Fruit fly (Drosophila melanogaster) whole organism, embryonic: ENCODE measurements around the gene TbCMF46.

Source experiments
- Ada2b ChIP-seq: fragments of 200-800 bp; sonication (Bioruptor generic); IDR thresholded peaks from 2 replicates; pipeline ENCODE4 v1.3.6; 2022; ENCODE audit warnings: missing biosample characterization, missing genetic modification characterization
- Atf3 ChIP-seq: fragments of 200-800 bp; sonication (Bioruptor generic); optimal IDR thresholded peaks from 3 replicates; lab custom pipeline; 2016; ENCODE audit warnings: missing biosample characterization, missing genetic modification characterization
- Awh ChIP-seq: fragments of 200-800 bp; sonication (Bioruptor generic); IDR thresholded peaks from 2 replicates; pipeline ENCODE4, ENCODE4 v1.3.6; 2022; ENCODE audit warnings: missing biosample characterization, missing genetic modification characterization
- Bdp1 ChIP-seq: fragments of 200-800 bp; sonication (Bioruptor generic); optimal IDR thresholded peaks from 3 replicates; lab custom pipeline; 2016; ENCODE audit warnings: missing biosample characterization, missing genetic modification characterization
- CG10462 ChIP-seq: fragments of 200-800 bp; sonication (Bioruptor generic); optimal IDR thresholded peaks from 2 replicates; lab custom pipeline; 2016; ENCODE audit warnings: missing biosample characterization, missing genetic modification characterization
- CG10543 ChIP-seq: fragments of 200-800 bp; sonication (Bioruptor generic); optimal IDR thresholded peaks from 3 replicates; lab custom pipeline; 2017; ENCODE audit warnings: missing biosample characterization, mild to moderate bottlenecking, missing genetic modification characterization, moderate library complexity
- CG10979 ChIP-seq: fragments of 200-800 bp; sonication (Bioruptor generic); optimal IDR thresholded peaks from 2 replicates; lab custom pipeline; 2018; ENCODE audit warnings: missing biosample characterization, mild to moderate bottlenecking, missing genetic modification characterization, moderate library complexity
- CG1233 ChIP-seq: fragments of 200-800 bp; sonication (Bioruptor generic); optimal IDR thresholded peaks from 4 replicates; lab custom pipeline; 2018; ENCODE audit warnings: missing biosample characterization, mild to moderate bottlenecking, missing genetic modification characterization
- CG12769 ChIP-seq: fragments of 200-800 bp; sonication (Bioruptor generic); optimal IDR thresholded peaks from 2 replicates; lab custom pipeline; 2019; ENCODE audit warnings: missing biosample characterization, mild to moderate bottlenecking, missing genetic modification characterization, moderate library complexity
- CG13287 ChIP-seq: fragments of 200-800 bp; sonication (Bioruptor generic); IDR thresholded peaks from 2 replicates; pipeline ENCODE4 v1.3.6; 2022; ENCODE audit warnings: missing biosample characterization, missing genetic modification characterization; ENCODE audit not compliant: partially characterized antibody
- CG1529 ChIP-seq: fragments of 200-800 bp; sonication (Bioruptor generic); optimal IDR thresholded peaks from 3 replicates; lab custom pipeline; 2018; ENCODE audit warnings: missing biosample characterization, missing genetic modification characterization
- CG1603 ChIP-seq: fragments of 200-800 bp; sonication (Bioruptor generic); optimal IDR thresholded peaks from 2 replicates; lab custom pipeline; 2019; ENCODE audit warnings: missing biosample characterization, mild to moderate bottlenecking, missing genetic modification characterization, moderate library complexity
- CG1647 ChIP-seq: fragments of 200-800 bp; sonication (Bioruptor generic); optimal IDR thresholded peaks from 3 replicates; lab custom pipeline; 2016; ENCODE audit warnings: missing biosample characterization, missing genetic modification characterization
- CG17612 ChIP-seq: fragments of 200-800 bp; sonication (Bioruptor generic); IDR thresholded peaks from 2 replicates; pipeline ENCODE4 v1.3.6; 2022; ENCODE audit warnings: missing biosample characterization, missing genetic modification characterization
- CG3847 ChIP-seq: fragments of 200-800 bp; sonication (Bioruptor generic); IDR thresholded peaks from 2 replicates; pipeline ENCODE4 v1.3.6; 2022; ENCODE audit warnings: missing biosample characterization, missing genetic modification characterization
- CG5245 ChIP-seq: fragments of 200-800 bp; sonication (Bioruptor generic); optimal IDR thresholded peaks from 3 replicates; lab custom pipeline; 2016; ENCODE audit warnings: missing biosample characterization, missing genetic modification characterization
- CG6175 ChIP-seq: fragments of 200-800 bp; sonication (Bioruptor generic); IDR thresholded peaks from 3 replicates; pipeline ENCODE4 v1.3.6; 2022; ENCODE audit warnings: missing biosample characterization, missing genetic modification characterization
- CG6854 ChIP-seq: fragments of 200-800 bp; sonication (Bioruptor generic); optimal IDR thresholded peaks from 3 replicates; lab custom pipeline; 2017; ENCODE audit warnings: missing biosample characterization, mild to moderate bottlenecking, missing genetic modification characterization
- CG7745 ChIP-seq: fragments of 200-800 bp; sonication (Bioruptor generic); optimal IDR thresholded peaks from 2 replicates; lab custom pipeline; 2018; ENCODE audit warnings: missing biosample characterization, mild to moderate bottlenecking, missing genetic modification characterization, moderate library complexity
- CG7786 ChIP-seq: fragments of 200-800 bp; sonication (Bioruptor generic); optimal IDR thresholded peaks from 2 replicates; lab custom pipeline; 2016; ENCODE audit warnings: missing biosample characterization, missing genetic modification characterization
- CG7928 ChIP-seq: fragments of 200-800 bp; sonication (Bioruptor generic); optimal IDR thresholded peaks from 2 replicates; lab custom pipeline; 2017; ENCODE audit warnings: missing biosample characterization, mild to moderate bottlenecking, missing genetic modification characterization
- CG9437 ChIP-seq: fragments of 200-800 bp; sonication (Bioruptor generic); optimal IDR thresholded peaks from 2 replicates; lab custom pipeline; 2018; ENCODE audit warnings: missing biosample characterization, mild to moderate bottlenecking, missing genetic modification characterization
- Chrac-16 ChIP-seq: fragments of 200-800 bp; sonication (Bioruptor generic); optimal IDR thresholded peaks from 3 replicates; lab custom pipeline; 2016; ENCODE audit warnings: missing biosample characterization, missing genetic modification characterization
- Dll ChIP-seq: fragments of 200-800 bp; sonication (Bioruptor generic); IDR thresholded peaks from 4 replicates; pipeline ENCODE4 v1.3.6; 2022; ENCODE audit warnings: missing biosample characterization, missing genetic modification characterization; ENCODE audit not compliant: partially characterized antibody
- Dref ChIP-seq: fragments of 200-800 bp; sonication (Bioruptor generic); IDR thresholded peaks from 2 replicates; pipeline ENCODE4 v1.3.6; 2022; ENCODE audit warnings: missing biosample characterization, missing genetic modification characterization
- Fer3 ChIP-seq: fragments of 200-800 bp; sonication (Bioruptor generic); optimal IDR thresholded peaks from 2 replicates; lab custom pipeline; 2018; ENCODE audit warnings: missing biosample characterization, mild to moderate bottlenecking, missing genetic modification characterization, moderate library complexity
- HLHmδ ChIP-seq: fragments of 200-800 bp; sonication (Bioruptor generic); optimal IDR thresholded peaks from 2 replicates; lab custom pipeline; 2018; ENCODE audit warnings: missing biosample characterization, mild to moderate bottlenecking, missing genetic modification characterization, moderate library complexity
- Hand ChIP-seq: fragments of 200-800 bp; sonication (Bioruptor generic); optimal IDR thresholded peaks from 2 replicates; lab custom pipeline; 2017; ENCODE audit warnings: mild to moderate bottlenecking, missing biosample characterization, missing genetic modification reagents, missing genetic modification characterization
- Mrtf ChIP-seq: fragments of 200-800 bp; sonication (Bioruptor generic); IDR thresholded peaks from 3 replicates; pipeline ENCODE4 v1.3.6; 2022; ENCODE audit warnings: missing biosample characterization, missing genetic modification characterization
- NK7.1 ChIP-seq: fragments of 200-800 bp; sonication (Bioruptor generic); optimal IDR thresholded peaks from 3 replicates; lab custom pipeline; 2016; ENCODE audit warnings: missing biosample characterization, missing genetic modification characterization
- Oli ChIP-seq: fragments of 200-800 bp; sonication (Bioruptor generic); optimal IDR thresholded peaks from 2 replicates; lab custom pipeline; 2018; ENCODE audit warnings: missing biosample characterization, mild to moderate bottlenecking, missing genetic modification characterization, moderate library complexity
- PHDP ChIP-seq: fragments of 200-800 bp; sonication (Bioruptor generic); optimal IDR thresholded peaks from 3 replicates; lab custom pipeline; 2018; ENCODE audit warnings: missing biosample characterization, mild to moderate bottlenecking, missing genetic modification characterization, moderate library complexity
- Sin3A ChIP-seq: fragments of >200 bp; optimal IDR thresholded peaks from 2 replicates; lab custom pipeline; 2018
- chm ChIP-seq: fragments of 200-800 bp; sonication (Bioruptor generic); IDR thresholded peaks from 2 replicates; pipeline ENCODE4 v1.3.6; 2022; ENCODE audit warnings: missing biosample characterization, missing genetic modification characterization
- crp ChIP-seq, 2 experiments: fragments of 200-800 bp; sonication (Bioruptor generic); optimal IDR thresholded peaks; 2 replicates in 1 of 2; 3 replicates in 1 of 2; lab custom pipeline; 2017; ENCODE audit warnings: missing biosample characterization in 2 of 2, missing genetic modification characterization in 2 of 2, mild to moderate bottlenecking in 1 of 2, moderate library complexity in 1 of 2
- ems ChIP-seq: fragments of 200-800 bp; sonication (Bioruptor generic); optimal IDR thresholded peaks from 3 replicates; lab custom pipeline; 2016; ENCODE audit warnings: missing biosample characterization, missing genetic modification characterization
- en ChIP-seq: fragments of 200-800 bp; sonication (Bioruptor generic); optimal IDR thresholded peaks from 2 replicates; lab custom pipeline; 2016; ENCODE audit warnings: missing biosample characterization, missing genetic modification characterization
- gcm ChIP-seq: fragments of 200-800 bp; sonication (Bioruptor generic); optimal IDR thresholded peaks from 2 replicates; lab custom pipeline; 2019; ENCODE audit warnings: missing biosample characterization, mild to moderate bottlenecking, missing genetic modification characterization, moderate library complexity
- gem ChIP-seq: fragments of 200-800 bp; sonication (Bioruptor generic); optimal IDR thresholded peaks from 2 replicates; lab custom pipeline; 2019; ENCODE audit warnings: missing biosample characterization, mild to moderate bottlenecking, missing genetic modification characterization, moderate library complexity
- h ChIP-seq: fragments of >200 bp; optimal IDR thresholded peaks from 2 replicates; lab custom pipeline; 2017
- hth ChIP-seq: fragments of >200 bp; optimal IDR thresholded peaks from 2 replicates; lab custom pipeline; 2017; ENCODE audit warnings: inconsistent platforms
- jing ChIP-seq: fragments of 200-800 bp; sonication (Bioruptor generic); optimal IDR thresholded peaks from 2 replicates; lab custom pipeline; 2018; ENCODE audit warnings: missing biosample characterization, mild to moderate bottlenecking, missing genetic modification characterization
- ken ChIP-seq: fragments of 200-800 bp; sonication (Bioruptor generic); IDR thresholded peaks from 3 replicates; pipeline ENCODE4 v1.3.6; 2022; ENCODE audit warnings: missing biosample characterization, missing genetic modification characterization
- lilli ChIP-seq: fragments of 200-800 bp; sonication (Bioruptor generic); optimal IDR thresholded peaks from 3 replicates; lab custom pipeline; 2016; ENCODE audit warnings: missing biosample characterization, missing genetic modification characterization
- nerfin-2 ChIP-seq: fragments of 200-800 bp; sonication (Bioruptor generic); IDR thresholded peaks from 2 replicates; pipeline ENCODE4 v1.3.6; 2022; ENCODE audit warnings: missing biosample characterization, missing genetic modification characterization; ENCODE audit not compliant: partially characterized antibody
- phol ChIP-seq: fragments of 200-800 bp; sonication (Bioruptor generic); optimal IDR thresholded peaks from 3 replicates; lab custom pipeline; 2018; ENCODE audit warnings: missing biosample characterization, mild to moderate bottlenecking, missing genetic modification characterization, moderate library complexity
- ro ChIP-seq: fragments of 200-800 bp; sonication (Bioruptor generic); IDR thresholded peaks from 2 replicates; pipeline ENCODE4 v1.3.6; 2022; ENCODE audit warnings: missing biosample characterization, missing genetic modification characterization
- sc ChIP-seq, 3 experiments: fragments of >200 bp in 2 of 3; fragments of 200-800 bp in 1 of 3; sonication (Bioruptor generic) in 1 of 3; optimal IDR thresholded peaks; 2 replicates in 2 of 3; 3 replicates in 1 of 3; lab custom pipeline; 2017; ENCODE audit warnings: mild to moderate bottlenecking in 1 of 3, missing biosample characterization in 1 of 3, missing genetic modification characterization in 1 of 3, missing genetic modification reagents in 1 of 3
- stwl ChIP-seq: fragments of 200-800 bp; sonication (Bioruptor generic); optimal IDR thresholded peaks from 3 replicates; lab custom pipeline; 2018; ENCODE audit warnings: missing biosample characterization, mild to moderate bottlenecking, missing genetic modification characterization, moderate library complexity
- tgo ChIP-seq: fragments of 200-800 bp; sonication (Bioruptor generic); IDR thresholded peaks from 3 replicates; pipeline ENCODE4 v1.3.6; 2022; ENCODE audit warnings: missing biosample characterization, missing genetic modification characterization
- twi ChIP-seq: fragments of 200-800 bp; optimal IDR thresholded peaks from 2 replicates; lab custom pipeline; 2019; ENCODE audit warnings: missing biosample characterization, mild to moderate bottlenecking, missing genetic modification characterization, moderate library complexity

Gene TbCMF46

dm6 chr2L:9954119-9954518 is 29.5 kb upstream of the TbCMF46 start, which contains the start of the genes CG13126 and CG4709 (continued):
- TF ChIP-seq HLHmδ (GFP tag; lab: Kevin White, UChicago) = no peak
- peak; percentile 93 for TF ChIP-seq gcm (GFP tag; lab: Kevin White, UChicago)
- TF ChIP-seq CG6854 (GFP tag; lab: Kevin White, UChicago) = peak; percentile 87
- TF ChIP-seq CG1647 (GFP tag; lab: Kevin White, UChicago) = peak; percentile 59
- peak; percentile 70 for TF ChIP-seq CG1529 (GFP tag; lab: Kevin White, UChicago)
- TF ChIP-seq CG10979 (tag; lab: Kevin White, UChicago) = peak; percentile 96
- TF ChIP-seq en = peak; percentile 24
- peak; percentile 33; the same call in 1 of the 2 replicates for TF ChIP-seq Dref (GFP tag; lab: Robert Waterston, UW)
- TF ChIP-seq Awh (GFP tag; lab: Robert Waterston, UW) = peak; percentile 89
- peak; percentile 73 for TF ChIP-seq CG10462 (GFP tag; lab: Kevin White, UChicago)
- TF ChIP-seq h (lab: Kevin White, UChicago) = no peak
- no peak; the same call in 1 of the 2 replicates for TF ChIP-seq CG13287 (GFP tag; lab: Robert Waterston, UW)
- TF ChIP-seq lilli (GFP tag; lab: Kevin White, UChicago) = peak; percentile 81
- peak; percentile 90 for TF ChIP-seq CG1233 (GFP tag; lab: Kevin White, UChicago)
- TF ChIP-seq CG17612 (GFP tag; lab: Robert Waterston, UW) = 0 out of 2 replicates have a peak, but pooled peaks have one; percentile 30
- peak; percentile 96 for TF ChIP-seq gem (tag; lab: Kevin White, UChicago)
- no peak for TF ChIP-seq sc (optimal IDR thresholded peaks at IDR 0.05; lab: Kevin White, UChicago)
- TF ChIP-seq sc (GFP tag; optimal IDR thresholded peaks at IDR 0.05; lab: Kevin White, UChicago) = peak; percentile 82
- no peak for TF ChIP-seq hth (lab: Kevin White, UChicago)
- TF ChIP-seq CG9437 (GFP tag; lab: Kevin White, UChicago) = peak; percentile 82
- peak; percentile 81 for TF ChIP-seq stwl (tag; lab: Kevin White, UChicago)
- peak; percentile 33; the same call in 1 of the 2 replicates for TF ChIP-seq chm (GFP tag; lab: Robert Waterston, UW)
- TF ChIP-seq ro (GFP tag; lab: Robert Waterston, UW) = peak; percentile 75
- peak; percentile 29 for TF ChIP-seq NK7.1 (GFP tag; lab: Kevin White, UChicago)
- TF ChIP-seq Mrtf = peak; percentile 83
- TF ChIP-seq Ada2b (GFP tag; lab: Robert Waterston, UW) = peak; percentile 80
- peak; percentile 94 for TF ChIP-seq Fer3 (tag; lab: Kevin White, UChicago)
- peak; percentile 91 for TF ChIP-seq tgo (GFP tag; lab: Robert Waterston, UW)
- peak; percentile 79 to 96 for TF ChIP-seq crp (GFP tag; optimal IDR thresholded peaks at IDR 0.05; lab: Kevin White, UChicago)
- TF ChIP-seq CG10543 = peak; percentile 63
- peak; percentile 28 for TF ChIP-seq Bdp1 (GFP tag; lab: Kevin White, UChicago)
- TF ChIP-seq CG6175 (GFP tag; lab: Robert Waterston, UW) = peak; percentile 45; the same call in 1 of the 3 replicates
- no peak for TF ChIP-seq CG7745
- peak; percentile 84 for TF ChIP-seq CG3847
- peak; percentile 10 for TF ChIP-seq CG1603 (tag; lab: Kevin White, UChicago)
- TF ChIP-seq CG5245 (GFP tag; lab: Kevin White, UChicago) = peak; percentile 77
- peak; percentile 81 for TF ChIP-seq twi (tag; lab: Kevin White, UChicago)
- TF ChIP-seq jing (GFP tag; lab: Kevin White, UChicago) = peak; percentile 41
- peak; percentile 92 for TF ChIP-seq Oli (tag; lab: Kevin White, UChicago)
- no peak for TF ChIP-seq nerfin-2 (GFP tag; lab: Robert Waterston, UW)
- peak; percentile 18 for TF ChIP-seq Sin3A
- peak; percentile 93 for TF ChIP-seq PHDP (tag; lab: Kevin White, UChicago)
- TF ChIP-seq ken = peak; percentile 73
- peak; percentile 9 for TF ChIP-seq CG7786 (GFP tag; lab: Kevin White, UChicago)
- peak; percentile 29 for TF ChIP-seq ems (GFP tag; lab: Kevin White, UChicago)
- TF ChIP-seq Hand = peak; percentile 69
- TF ChIP-seq CG7928 (GFP tag; lab: Kevin White, UChicago) = peak; percentile 46
- peak; percentile 85 for TF ChIP-seq Chrac-16 (GFP tag; lab: Kevin White, UChicago)
- TF ChIP-seq Atf3 = peak; percentile 29
- no peak for TF ChIP-seq Dll (GFP tag; lab: Robert Waterston, UW)
- no peak for TF ChIP-seq CG12769 (tag; lab: Kevin White, UChicago)
- peak; percentile 96 for TF ChIP-seq phol
